Fruit fly (Drosophila melanogaster) whole organism, pupa: Measurements from ENCODE around the gene CG9500.

Experiments used
- CG13204 ChIP-seq: fragments of 200-800 bp; sonication (Bioruptor generic); optimal IDR thresholded peaks from 2 replicates; lab custom pipeline; 2018; ENCODE audit warnings: missing biosample characterization, mild to moderate bottlenecking, missing genetic modification characterization, moderate library complexity
- CG14655 ChIP-seq: fragments of 200-800 bp; sonication (Bioruptor generic); optimal IDR thresholded peaks from 3 replicates; lab custom pipeline; 2017; ENCODE audit warnings: mild to moderate bottlenecking, missing biosample characterization, missing genetic modification reagents, missing genetic modification characterization
- CG15710 ChIP-seq: fragments of 200-800 bp; sonication (Bioruptor generic); optimal IDR thresholded peaks from 2 replicates; lab custom pipeline; 2018; ENCODE audit warnings: missing biosample characterization, mild to moderate bottlenecking, missing genetic modification characterization, moderate library complexity
- CG17806 ChIP-seq: fragments of 200-800 bp; sonication (Bioruptor generic); optimal IDR thresholded peaks from 2 replicates; lab custom pipeline; 2018; ENCODE audit warnings: missing biosample characterization, mild to moderate bottlenecking, missing genetic modification characterization, moderate library complexity
- CG32121 ChIP-seq: fragments of 200-800 bp; sonication (Bioruptor generic); IDR thresholded peaks from 2 replicates; pipeline ENCODE4 v1.3.6; 2022; ENCODE audit warnings: missing biosample characterization, missing genetic modification characterization
- CG4496 ChIP-seq: fragments of 200-800 bp; sonication (Bioruptor generic); IDR thresholded peaks from 3 replicates; pipeline ENCODE4 v1.3.6; 2022; ENCODE audit warnings: missing biosample characterization, missing genetic modification characterization
- CG8159 ChIP-seq: fragments of 200-800 bp; sonication (Bioruptor generic); optimal IDR thresholded peaks from 3 replicates; lab custom pipeline; 2018; ENCODE audit warnings: missing biosample characterization, mild to moderate bottlenecking, missing genetic modification characterization, moderate library complexity
- CG8301 ChIP-seq: fragments of 200-800 bp; sonication (Bioruptor generic); optimal IDR thresholded peaks from 2 replicates; lab custom pipeline; 2018; ENCODE audit warnings: missing biosample characterization, mild to moderate bottlenecking, missing genetic modification characterization
- D1 ChIP-seq: fragments of 200-800 bp; sonication (Bioruptor generic); optimal IDR thresholded peaks from 2 replicates; lab custom pipeline; 2018; ENCODE audit warnings: missing biosample characterization, mild to moderate bottlenecking, missing genetic modification characterization, moderate library complexity
- EcR ChIP-seq: fragments of 200-800 bp; sonication (Bioruptor generic); optimal IDR thresholded peaks from 3 replicates; lab custom pipeline; 2019; ENCODE audit warnings: missing biosample characterization, missing genetic modification characterization, mild to moderate bottlenecking, moderate library complexity, missing genetic modification reagents
- Pif1A ChIP-seq: fragments of 200-800 bp; sonication (Bioruptor generic); optimal IDR thresholded peaks from 3 replicates; lab custom pipeline; 2016; ENCODE audit warnings: missing biosample characterization, missing genetic modification characterization
- Pif1B ChIP-seq: fragments of 200-800 bp; sonication (Bioruptor generic); optimal IDR thresholded peaks from 3 replicates; lab custom pipeline; 2016; ENCODE audit warnings: missing biosample characterization, missing genetic modification characterization
- Snoo ChIP-seq: fragments of 200-800 bp; sonication (Bioruptor generic); optimal IDR thresholded peaks from 3 replicates; lab custom pipeline; 2017; ENCODE audit warnings: missing biosample characterization, mild to moderate bottlenecking, missing genetic modification characterization, inconsistent platforms
- rn ChIP-seq: fragments of 200-800 bp; sonication (Bioruptor generic); IDR thresholded peaks from 2 replicates; pipeline ENCODE4 v1.3.6; 2022; ENCODE audit warnings: missing biosample characterization, missing genetic modification characterization

DNA sequence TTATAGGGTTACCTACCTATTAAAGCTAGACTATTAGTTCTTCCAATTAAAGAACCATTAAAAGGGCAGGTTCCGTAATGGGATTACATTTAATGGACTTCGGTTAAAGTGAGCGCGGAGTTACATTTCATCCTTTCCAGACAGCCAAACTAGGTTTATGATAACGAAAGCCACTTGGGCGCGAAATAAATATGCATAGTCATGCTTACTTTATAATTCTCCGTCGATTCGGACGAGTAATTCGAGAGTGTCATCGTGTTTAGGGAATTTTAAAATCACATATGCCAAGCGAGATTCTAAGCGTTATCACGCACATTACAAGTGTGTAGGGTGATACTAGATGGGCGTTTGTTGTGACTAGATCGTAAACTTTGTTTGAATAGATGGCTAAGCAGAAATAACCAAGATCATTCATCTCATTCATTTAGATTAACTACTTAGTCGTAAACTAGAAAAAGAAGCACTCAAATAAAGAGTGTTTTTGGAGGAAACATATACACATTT lies 17.8 kb downstream of the CG9500 start:
- TF ChIP-seq Pif1B (no peak), CG32121 (GFP tag; lab: Robert Waterston, UW) (no peak), CG13204 (GFP tag; lab: Kevin White, UChicago) (no peak), rn (no peak), EcR (no peak), CG8301 (tag; lab: Kevin White, UChicago) (no peak), CG17806 (tag; lab: Kevin White, UChicago) (no peak), CG15710 (tag; lab: Kevin White, UChicago) (no peak), D1 (no peak), CG4496 (GFP tag; lab: Robert Waterston, UW) (no peak), CG14655 (GFP tag; lab: Kevin White, UChicago) (no peak), CG8159 (tag; lab: Kevin White, UChicago) (no peak), Snoo (tag; lab: Kevin White, UChicago) (no peak), Pif1A (GFP tag; lab: Kevin White, UChicago) (no peak)
